Fruit fly (Drosophila melanogaster): Measurements from ENCODE around the gene CG11672.

CG11672 gene

DNA sequence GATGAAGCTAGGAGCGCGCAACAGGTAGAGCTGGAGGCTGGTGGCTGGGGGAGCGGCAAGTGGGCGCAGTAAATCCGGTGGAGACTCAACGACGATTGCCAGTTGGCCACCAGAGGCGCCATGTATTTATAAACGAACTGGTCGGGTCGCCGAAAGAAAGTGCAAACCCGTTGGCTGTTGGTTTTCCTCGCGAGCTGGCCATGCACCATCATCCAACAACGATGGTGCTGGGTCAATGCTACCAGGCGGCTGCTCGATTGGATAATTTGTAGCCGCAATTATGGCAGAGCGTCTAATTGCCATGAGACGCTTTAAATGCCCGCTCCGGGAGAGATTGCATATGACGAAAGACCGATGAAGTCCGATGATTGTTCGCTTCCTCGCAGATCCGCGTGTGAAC lies 20.3 kb upstream of the CG11672 start, which contains the start of gene CG11693:
CG11693 (minus strand) TSS at position 101 of the 400 bp plus-strand sequence.
- TF ChIP-seq ey (GFP tag; optimal IDR thresholded peaks at IDR 0.05) (no peak), dl (GFP tag; optimal IDR thresholded peaks at IDR 0.05; ENCODE audit: insufficient read depth in 1 of 2, partially characterized antibody in 2 of 2) (no peak)

DNA sequence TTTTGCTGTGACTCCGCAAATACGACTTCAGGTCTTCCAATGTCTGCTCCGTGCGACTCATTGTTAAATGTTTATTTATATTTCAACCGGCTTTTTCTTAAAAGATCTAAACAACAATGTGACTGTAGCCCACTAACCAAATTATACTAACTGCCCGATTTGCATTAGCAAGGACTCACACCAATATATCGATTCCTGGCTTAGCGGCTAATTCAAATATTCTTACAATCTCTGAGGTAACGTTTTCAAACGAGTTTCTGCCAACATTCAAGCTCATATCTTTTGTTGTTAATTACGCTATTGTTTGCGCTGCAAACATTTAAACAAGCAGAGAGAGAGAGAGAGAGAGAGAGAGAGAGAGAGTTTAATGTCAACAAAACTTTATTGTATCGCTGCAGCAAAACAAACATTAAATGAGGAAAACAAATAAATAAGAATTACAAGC lies 18.2 kb upstream of the CG11672 start, which contains the start of gene tex:
tex (minus strand) TSS at position 131 of the 445 bp plus-strand sequence.
- TF ChIP-seq CrebA (GFP tag; optimal IDR thresholded peaks at IDR 0.05; ENCODE audit: borderline replicate concordance), result no peak
- no peak for TF ChIP-seq GATAd (GFP tag; optimal IDR thresholded peaks at IDR 0.05)
- no peak for TF ChIP-seq CG32264 (GFP tag; optimal IDR thresholded peaks at IDR 0.05)
- no peak for TF ChIP-seq br (GFP tag; optimal IDR thresholded peaks at IDR 0.05)
- no peak for TF ChIP-seq psq (GFP tag; optimal IDR thresholded peaks at IDR 0.05)
- TF ChIP-seq Rel (GFP tag; optimal IDR thresholded peaks at IDR 0.05), result no peak
- TF ChIP-seq Rel (tag; optimal IDR thresholded peaks at IDR 0.05), result no peak
- no peak for TF ChIP-seq Hnf4 (GFP tag; optimal IDR thresholded peaks at IDR 0.05)
- TF ChIP-seq rgr (GFP tag; optimal IDR thresholded peaks at IDR 0.05), result no peak
- TF ChIP-seq h (GFP tag; optimal IDR thresholded peaks at IDR 0.05), result no peak
- TF ChIP-seq woc (GFP tag; optimal IDR thresholded peaks at IDR 0.05), result no peak
- TF ChIP-seq Hr78 (GFP tag; optimal IDR thresholded peaks at IDR 0.05), result no peak
- TF ChIP-seq Hr83 (GFP tag; optimal IDR thresholded peaks at IDR 0.05; ENCODE audit: poor library complexity, severe bottlenecking), result no peak
- no peak for TF ChIP-seq Jra (GFP tag; optimal IDR thresholded peaks at IDR 0.05)
- no peak for TF ChIP-seq sage (GFP tag; optimal IDR thresholded peaks at IDR 0.05)
- no peak for TF ChIP-seq Vsx2 (GFP tag; optimal IDR thresholded peaks at IDR 0.05; ENCODE audit: partially characterized antibody)
- TF ChIP-seq Sp1 (GFP tag; optimal IDR thresholded peaks at IDR 0.05), result no peak
- TF ChIP-seq N (GFP tag; optimal IDR thresholded peaks at IDR 0.05), result no peak

- TF ChIP-seq brk (GFP tag; optimal IDR thresholded peaks at IDR 0.05) (no peak), dmrt93B (GFP tag; optimal IDR thresholded peaks at IDR 0.05) (no peak), woc (GFP tag; optimal IDR thresholded peaks at IDR 0.05) (no peak), rgr (GFP tag; optimal IDR thresholded peaks at IDR 0.05) (no peak), Myc (optimal IDR thresholded peaks at IDR 0.05) (no peak), lola (GFP tag; optimal IDR thresholded peaks at IDR 0.05) (no peak), CG32264 (GFP tag; optimal IDR thresholded peaks at IDR 0.05) (no peak)
These were observed 16.9 kb upstream of the CG11672 start for dm6 chr3R:8307283-8307682.

dm6 chr3R:8306927-8307261 lies 16.5 kb upstream of the CG11672 start:
- TF ChIP-seq Hnf4 (GFP tag; optimal IDR thresholded peaks at IDR 0.05), result no peak
- no peak for TF ChIP-seq sage (GFP tag; optimal IDR thresholded peaks at IDR 0.05)
- no peak for TF ChIP-seq Abd-B (GFP tag; optimal IDR thresholded peaks at IDR 0.05)
- no peak for TF ChIP-seq sv (GFP tag; optimal IDR thresholded peaks at IDR 0.05)
- TF ChIP-seq CrebA (GFP tag; optimal IDR thresholded peaks at IDR 0.05; ENCODE audit: borderline replicate concordance), result no peak
- TF ChIP-seq br (GFP tag; optimal IDR thresholded peaks at IDR 0.05), result no peak
- no peak for TF ChIP-seq brk (GFP tag; optimal IDR thresholded peaks at IDR 0.05)
- TF ChIP-seq dl (GFP tag; optimal IDR thresholded peaks at IDR 0.05; ENCODE audit: insufficient read depth in 1 of 2, partially characterized antibody in 2 of 2), result no peak

dm6 chr3R:8306188-8306926 lies 16.0 kb upstream of the CG11672 start:
- TF ChIP-seq Myc (optimal IDR thresholded peaks at IDR 0.05) (no peak), Rel (GFP tag; optimal IDR thresholded peaks at IDR 0.05) (no peak), Rel (tag; optimal IDR thresholded peaks at IDR 0.05) (no peak), dmrt93B (GFP tag; optimal IDR thresholded peaks at IDR 0.05) (no peak), Dfd (GFP tag; optimal IDR thresholded peaks at IDR 0.05) (no peak), foxo (GFP tag; optimal IDR thresholded peaks at IDR 0.05) (peak in 1 of 2 experiments; percentile 20), GATAd (GFP tag; optimal IDR thresholded peaks at IDR 0.05) (no peak), Abd-B (GFP tag; optimal IDR thresholded peaks at IDR 0.05) (no peak), dsf (GFP tag; optimal IDR thresholded peaks at IDR 0.05; ENCODE audit: borderline replicate concordance) (no peak), brk (GFP tag; optimal IDR thresholded peaks at IDR 0.05) (no peak), sage (GFP tag; optimal IDR thresholded peaks at IDR 0.05) (peak; percentile 82), Hr83 (GFP tag; optimal IDR thresholded peaks at IDR 0.05; ENCODE audit: poor library complexity, severe bottlenecking) (no peak), psq (GFP tag; optimal IDR thresholded peaks at IDR 0.05) (no peak)

Data from whole organism, wandering third instar larva.